Worm (Caenorhabditis elegans): ENCODE results near the gene him-5.

ce11 chrV:14083970-14084369 lies 6.3 kb upstream of the him-5 start, which contains the start of gene D1086.7:
- TF ChIP-seq pqm-1 (tag; optimal IDR thresholded peaks at IDR 0.05) (no peak), nhr-11 (tag; optimal IDR thresholded peaks at IDR 0.05) (no peak), nhr-25 (tag; optimal IDR thresholded peaks at IDR 0.05) (no peak), snpc-4 (tag; optimal IDR thresholded peaks at IDR 0.05) (no peak), ama-1 (optimal IDR thresholded peaks at IDR 0.05) (no peak), unc-62 (GFP tag; optimal IDR thresholded peaks at IDR 0.05) (no peak), nhr-77 (tag; optimal IDR thresholded peaks at IDR 0.05) (no peak), nhr-237 (tag; optimal IDR thresholded peaks at IDR 0.05) (no peak), elt-2 (tag; optimal IDR thresholded peaks at IDR 0.05) (no peak), aly-2 (tag; optimal IDR thresholded peaks at IDR 0.05) (no peak), jun-1 (tag; optimal IDR thresholded peaks at IDR 0.05) (no peak), lin-39 (tag; optimal IDR thresholded peaks at IDR 0.05) (no peak), tbx-2 (tag; optimal IDR thresholded peaks at IDR 0.05) (no peak)
